Worm (Caenorhabditis elegans) whole organism, L2 larva: Measurements from ENCODE around the gene Y46G5A.38.

Experiments
- ceh-16 ChIP-seq: fragments of 150-350 bp; optimal IDR thresholded peaks from 2 replicates; lab custom pipeline; 2014; ENCODE audit warnings: missing biosample characterization, missing genetic modification characterization
- gmeb-1 ChIP-seq: fragments of 150-350 bp; optimal IDR thresholded peaks from 2 replicates; lab custom pipeline; 2014; ENCODE audit warnings: missing biosample characterization, missing genetic modification characterization
- mdl-1 ChIP-seq, 2 experiments: fragments of 150-350 bp in 1 of 2; sonication (generic microtip) in 1 of 2; optimal IDR thresholded peaks; 2 replicates each; lab custom pipeline; 2017; ENCODE audit warnings: missing biosample characterization in 2 of 2, missing genetic modification characterization in 2 of 2
- nhr-25 ChIP-seq: fragments of 150-350 bp; sonication (generic microtip); optimal IDR thresholded peaks from 3 replicates; lab custom pipeline; 2014; ENCODE audit warnings: missing biosample characterization, missing genetic modification characterization
- peb-1 ChIP-seq: fragments of 150-350 bp; optimal IDR thresholded peaks from 2 replicates; lab custom pipeline; 2014; ENCODE audit warnings: missing biosample characterization, missing genetic modification characterization
- sma-3 ChIP-seq: sonication (generic microtip); optimal IDR thresholded peaks from 2 replicates; lab custom pipeline; 2016; ENCODE audit warnings: missing genetic modification reagents, missing genetic modification characterization, missing compliant biosample characterization
- sma-9 ChIP-seq, 2 experiments: fragments of 150-350 bp in 1 of 2; sonication (generic microtip) in 1 of 2; optimal IDR thresholded peaks; 2 replicates each; lab custom pipeline; 2014 to 2016; ENCODE audit warnings: missing genetic modification characterization in 2 of 2, mild to moderate bottlenecking in 1 of 2, missing biosample characterization in 1 of 2, missing compliant biosample characterization in 1 of 2, missing genetic modification reagents in 1 of 2, moderate library complexity in 1 of 2
- unc-39 ChIP-seq: fragments of 150-350 bp; optimal IDR thresholded peaks from 2 replicates; lab custom pipeline; 2014; ENCODE audit warnings: missing biosample characterization, missing genetic modification characterization

ce11 chrII:12818488-12818887 lies 8.4 kb upstream of the Y46G5A.38 start, which contains the start of gene Y46G5A.22:
- no peak for TF ChIP-seq mdl-1 (tag; optimal IDR thresholded peaks at IDR 0.05; lab: Kevin White, UChicago)
- TF ChIP-seq sma-9 (GFP tag; optimal IDR thresholded peaks at IDR 0.05; lab: Kevin White, UChicago) = no peak
- TF ChIP-seq sma-9 (tag; optimal IDR thresholded peaks at IDR 0.05; lab: Kevin White, UChicago) = no peak
- TF ChIP-seq sma-3 (GFP tag; lab: Kevin White, UChicago) = no peak
- no peak for TF ChIP-seq peb-1 (tag; lab: Kevin White, UChicago)
- no peak for TF ChIP-seq gmeb-1 (tag; lab: Kevin White, UChicago)
- TF ChIP-seq ceh-16 (tag; lab: Kevin White, UChicago) = no peak
- TF ChIP-seq unc-39 (tag; lab: Kevin White, UChicago) = no peak
- no peak for TF ChIP-seq nhr-25 (tag; lab: Kevin White, UChicago)
